Fruit fly (Drosophila melanogaster): ENCODE data around the gene Drsl3.

DNA sequence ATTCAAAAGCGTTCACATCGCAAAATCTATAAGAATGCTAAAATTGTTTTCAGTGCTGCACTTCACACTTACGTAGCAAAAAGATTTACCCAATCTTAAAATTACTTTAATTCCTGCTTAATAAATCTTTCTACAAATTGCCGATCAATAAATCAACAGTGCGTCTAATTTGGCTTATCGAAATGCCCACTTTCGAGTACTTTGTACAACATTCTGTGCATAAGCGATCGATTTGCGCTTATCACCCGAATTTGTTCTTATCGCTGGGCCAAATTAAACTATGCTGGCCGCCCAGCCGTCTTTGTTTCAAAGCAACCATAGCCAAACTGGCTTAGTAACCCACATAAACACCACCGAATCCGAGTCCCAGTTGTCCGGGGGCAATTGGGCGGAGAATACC is 8.3 kb upstream of the Drsl3 start:
- TF ChIP-seq EcR (GFP tag; optimal IDR thresholded peaks at IDR 0.05) (no peak), usp (GFP tag; optimal IDR thresholded peaks at IDR 0.05) (no peak), psq (optimal IDR thresholded peaks at IDR 0.05) (no peak), pan (optimal IDR thresholded peaks at IDR 0.05) (no peak)
